Worm (Caenorhabditis elegans): ENCODE results near the gene zyx-1.

Gene zyx-1

ce11 chrII:13083752-13084214 lies 27.1 kb downstream of the zyx-1 start, which contains the start of the genes Y81G3A.1 and gcn-2:
Y81G3A.1 (minus strand) TSS chrII:13083926.
gcn-2 (plus strand) TSS chrII:13084164.
- no peak for TF ChIP-seq rpc-1 (optimal IDR thresholded peaks at IDR 0.05)
- TF ChIP-seq rpc-1 (tag; optimal IDR thresholded peaks at IDR 0.05): no peak
- no peak for TF ChIP-seq ets-4 (GFP tag; optimal IDR thresholded peaks at IDR 0.05)
- TF ChIP-seq hmg-1.2 (GFP tag; IDR thresholded peaks at IDR 0.05): no peak
- no peak for TF ChIP-seq ceh-58 (GFP tag; IDR thresholded peaks at IDR 0.05)
- no peak for TF ChIP-seq pbrm-1 (GFP tag; IDR thresholded peaks at IDR 0.05)
- no peak for TF ChIP-seq atf-7 (tag; optimal IDR thresholded peaks at IDR 0.05)
- no peak for TF ChIP-seq unc-130 (GFP tag; optimal IDR thresholded peaks at IDR 0.05)
- TF ChIP-seq pha-4 (tag; optimal IDR thresholded peaks at IDR 0.05): no peak
- peak in 1 of 3 experiments; percentile 91 for TF ChIP-seq lin-35 (GFP tag; optimal IDR thresholded peaks at IDR 0.05)
- no peak for TF ChIP-seq K11D2.4 (GFP tag; IDR thresholded peaks at IDR 0.05)
- no peak for TF ChIP-seq F55B11.4 (tag; optimal IDR thresholded peaks at IDR 0.05; ENCODE audit: borderline replicate concordance, insufficient read depth)
- no peak for TF ChIP-seq unc-62 (GFP tag; optimal IDR thresholded peaks at IDR 0.05)
- no peak for TF ChIP-seq attf-5 (GFP tag; optimal IDR thresholded peaks at IDR 0.05)
- no peak for TF ChIP-seq nfyb-1 (GFP tag; IDR thresholded peaks at IDR 0.05)
- TF ChIP-seq bed-2 (GFP tag; IDR thresholded peaks at IDR 0.05): no peak
- no peak for TF ChIP-seq lin-40 (tag; optimal IDR thresholded peaks at IDR 0.05)
- no peak for TF ChIP-seq F57A8.1 (GFP tag; optimal IDR thresholded peaks at IDR 0.05)
- TF ChIP-seq nhr-120 (GFP tag; IDR thresholded peaks at IDR 0.05): no peak
- TF ChIP-seq tlf-1 (GFP tag; optimal IDR thresholded peaks at IDR 0.05): no peak
- no peak for TF ChIP-seq snpc-1.1 (tag; optimal IDR thresholded peaks at IDR 0.05; ENCODE audit: insufficient read depth)
- TF ChIP-seq snpc-4 (GFP tag; optimal IDR thresholded peaks at IDR 0.05): no peak
- peak in 1 of 4 experiments; percentile 11 for TF ChIP-seq snpc-4 (tag; optimal IDR thresholded peaks at IDR 0.05)
- peak; percentile 82 for TF ChIP-seq dpl-1 (GFP tag; optimal IDR thresholded peaks at IDR 0.05)
- TF ChIP-seq madf-10 (tag; optimal IDR thresholded peaks at IDR 0.05): no peak
- TF ChIP-seq bed-1 (GFP tag; IDR thresholded peaks at IDR 0.05): no peak
- TF ChIP-seq tbx-9 (tag; optimal IDR thresholded peaks at IDR 0.05; ENCODE audit: borderline replicate concordance): no peak
- no peak for TF ChIP-seq athp-1 (tag; optimal IDR thresholded peaks at IDR 0.05)
- TF ChIP-seq ceh-40 (GFP tag; IDR thresholded peaks at IDR 0.05): no peak
- TF ChIP-seq hlh-26 (GFP tag; conservative IDR thresholded peaks at IDR 0.05): no peak
- TF ChIP-seq die-1 (tag; optimal IDR thresholded peaks at IDR 0.05): no peak
- TF ChIP-seq F33H1.4 (GFP tag; IDR thresholded peaks at IDR 0.05): peak; percentile 14; the same call in 1 of the 2 replicates
- TF ChIP-seq madf-3 (GFP tag; IDR thresholded peaks at IDR 0.05): no peak
- no peak for TF ChIP-seq Y53F4B.3 (GFP tag; IDR thresholded peaks at IDR 0.05)
- no peak for TF ChIP-seq xnd-1 (tag; optimal IDR thresholded peaks at IDR 0.05)
- no peak for TF ChIP-seq B0336.3 (GFP tag; IDR thresholded peaks at IDR 0.05)
- TF ChIP-seq Y67H2A.10 (GFP tag; conservative IDR thresholded peaks at IDR 0.05): no peak
- TF ChIP-seq D2030.7 (GFP tag; IDR thresholded peaks at IDR 0.05): no peak
- TF ChIP-seq hlh-12 (tag; optimal IDR thresholded peaks at IDR 0.05): no peak
- TF ChIP-seq T26A5.8 (tag; optimal IDR thresholded peaks at IDR 0.05): no peak
- peak; percentile 88 for TF ChIP-seq lin-54 (GFP tag; optimal IDR thresholded peaks at IDR 0.05)
- no peak for TF ChIP-seq zfh-2 (GFP tag; conservative IDR thresholded peaks at IDR 0.05)
- peak; percentile 76 for TF ChIP-seq efl-1 (GFP tag; optimal IDR thresholded peaks at IDR 0.05)
- TF ChIP-seq dox-1 (GFP tag; IDR thresholded peaks at IDR 0.05): no peak
- no peak for TF ChIP-seq sdz-38 (tag; optimal IDR thresholded peaks at IDR 0.05)
- no peak for TF ChIP-seq C06A6.2 (GFP tag; conservative IDR thresholded peaks at IDR 0.05)
- no peak for TF ChIP-seq F57C9.4 (tag; optimal IDR thresholded peaks at IDR 0.05)
- TF ChIP-seq madf-6 (GFP tag; IDR thresholded peaks at IDR 0.05): peak; percentile 42; the same call in 1 of the 2 replicates
- TF ChIP-seq ekl-4 (GFP tag; IDR thresholded peaks at IDR 0.05): no peak

All from whole organism, young adult.